Fruit fly (Drosophila melanogaster): ENCODE measurements around the gene Sec3.

- TF ChIP-seq CG31627 (GFP tag; optimal IDR thresholded peaks at IDR 0.05) (no peak), CG1621 (tag; optimal IDR thresholded peaks at IDR 0.05) (no peak), CG3919 (GFP tag; optimal IDR thresholded peaks at IDR 0.05) (no peak), CG6276 (GFP tag; optimal IDR thresholded peaks at IDR 0.05) (no peak), CG8632 (GFP tag; optimal IDR thresholded peaks at IDR 0.05) (no peak), CG16779 (tag; optimal IDR thresholded peaks at IDR 0.05) (no peak), Met (GFP tag; optimal IDR thresholded peaks at IDR 0.05) (no peak)
Observed at dm6 chr3L:17430390-17430789, 5.4 kb upstream of the Sec3 start.
